Fruit fly (Drosophila melanogaster) whole organism, embryonic: ENCODE data around the gene cactin.
A peak's percentile ranks its signal among the peaks of the same experiment; 100 is the strongest.

ENCODE experiments used
- ATbp ChIP-seq: fragments of 200-800 bp; sonication (Bioruptor generic); optimal IDR thresholded peaks from 2 replicates; lab custom pipeline; 2017; ENCODE audit warnings: missing biosample characterization, mild to moderate bottlenecking, missing genetic modification characterization, missing genetic modification reagents
- Atf6 ChIP-seq: fragments of 200-800 bp; sonication (Bioruptor generic); IDR thresholded peaks from 2 replicates; pipeline ENCODE4 v1.3.6; 2022; ENCODE audit warnings: missing biosample characterization, missing genetic modification characterization
- C15 ChIP-seq: fragments of 200-800 bp; sonication (Bioruptor generic); IDR thresholded peaks from 3 replicates; pipeline ENCODE4 v1.3.6; 2022; ENCODE audit warnings: missing biosample characterization, missing genetic modification characterization
- CG10274 ChIP-seq: fragments of 200-800 bp; sonication (Bioruptor generic); optimal IDR thresholded peaks from 3 replicates; lab custom pipeline; 2017; ENCODE audit warnings: missing biosample characterization, mild to moderate bottlenecking, missing genetic modification characterization
- CG10321 ChIP-seq: fragments of 200-800 bp; sonication (Bioruptor generic); IDR thresholded peaks from 2 replicates; pipeline ENCODE4 v1.3.6; 2022; ENCODE audit warnings: missing biosample characterization, missing genetic modification characterization
- CG10979 ChIP-seq: fragments of 200-800 bp; sonication (Bioruptor generic); optimal IDR thresholded peaks from 2 replicates; lab custom pipeline; 2018; ENCODE audit warnings: missing biosample characterization, mild to moderate bottlenecking, missing genetic modification characterization, moderate library complexity
- CG11247 ChIP-seq: fragments of 200-800 bp; sonication (Bioruptor generic); IDR thresholded peaks from 2 replicates; pipeline ENCODE4 v1.3.6; 2022; ENCODE audit warnings: missing biosample characterization, missing genetic modification characterization
- CG11456 ChIP-seq: fragments of 200-800 bp; sonication (Bioruptor generic); IDR thresholded peaks from 3 replicates; pipeline ENCODE4 v1.3.6; 2022; ENCODE audit warnings: missing biosample characterization, missing genetic modification characterization
- CG11560 ChIP-seq: fragments of 200-800 bp; sonication (Bioruptor generic); IDR thresholded peaks from 3 replicates; pipeline ENCODE4 v1.3.6; 2022; ENCODE audit warnings: missing biosample characterization, missing genetic modification characterization
- CG12104 ChIP-seq: fragments of 200-800 bp; sonication (Bioruptor generic); optimal IDR thresholded peaks from 3 replicates; lab custom pipeline; 2016; ENCODE audit warnings: missing biosample characterization, missing genetic modification characterization
- CG13287 ChIP-seq: fragments of 200-800 bp; sonication (Bioruptor generic); IDR thresholded peaks from 2 replicates; pipeline ENCODE4 v1.3.6; 2022; ENCODE audit warnings: missing biosample characterization, missing genetic modification characterization; ENCODE audit not compliant: partially characterized antibody
- CG1603 ChIP-seq: fragments of 200-800 bp; sonication (Bioruptor generic); optimal IDR thresholded peaks from 2 replicates; lab custom pipeline; 2019; ENCODE audit warnings: missing biosample characterization, mild to moderate bottlenecking, missing genetic modification characterization, moderate library complexity
- CG17385 ChIP-seq: fragments of 200-800 bp; sonication (Bioruptor generic); optimal IDR thresholded peaks from 3 replicates; lab custom pipeline; 2018; ENCODE audit warnings: missing biosample characterization, mild to moderate bottlenecking, missing genetic modification characterization
- CG1832 ChIP-seq: fragments of 200-800 bp; sonication (Bioruptor generic); optimal IDR thresholded peaks from 2 replicates; lab custom pipeline; 2017; ENCODE audit warnings: missing biosample characterization, mild to moderate bottlenecking, missing genetic modification characterization, inconsistent platforms
- CG2678 ChIP-seq: fragments of 200-800 bp; sonication (Bioruptor generic); optimal IDR thresholded peaks from 3 replicates; lab custom pipeline; 2019; ENCODE audit warnings: missing biosample characterization, mild to moderate bottlenecking, missing genetic modification characterization, moderate library complexity
- CG34376 ChIP-seq: fragments of 200-800 bp; sonication (Bioruptor generic); optimal IDR thresholded peaks from 2 replicates; lab custom pipeline; 2018; ENCODE audit warnings: missing biosample characterization, mild to moderate bottlenecking, missing genetic modification characterization
- CG3995 ChIP-seq: fragments of 200-800 bp; sonication (Bioruptor generic); optimal IDR thresholded peaks from 3 replicates; lab custom pipeline; 2016; ENCODE audit warnings: missing biosample characterization, missing genetic modification characterization
- CG6175 ChIP-seq: fragments of 200-800 bp; sonication (Bioruptor generic); IDR thresholded peaks from 3 replicates; pipeline ENCODE4 v1.3.6; 2022; ENCODE audit warnings: missing biosample characterization, missing genetic modification characterization
- CG7372 ChIP-seq: fragments of 200-800 bp; sonication (Bioruptor generic); IDR thresholded peaks from 2 replicates; pipeline ENCODE4 v1.3.6; 2022; ENCODE audit warnings: missing biosample characterization, missing genetic modification characterization
- CG7928 ChIP-seq: fragments of 200-800 bp; sonication (Bioruptor generic); optimal IDR thresholded peaks from 2 replicates; lab custom pipeline; 2017; ENCODE audit warnings: missing biosample characterization, mild to moderate bottlenecking, missing genetic modification characterization
- CG8388 ChIP-seq: fragments of 200-800 bp; sonication (Bioruptor generic); optimal IDR thresholded peaks from 2 replicates; lab custom pipeline; 2019; ENCODE audit warnings: missing biosample characterization, mild to moderate bottlenecking, missing genetic modification characterization, moderate library complexity
- CG9609 ChIP-seq: fragments of 200-800 bp; sonication (Bioruptor generic); optimal IDR thresholded peaks from 3 replicates; lab custom pipeline; 2016; ENCODE audit warnings: missing biosample characterization, missing genetic modification characterization
- CG9932 ChIP-seq: fragments of 200-800 bp; sonication (Bioruptor generic); IDR thresholded peaks from 2 replicates; pipeline ENCODE4 v1.3.6; 2022; ENCODE audit warnings: missing biosample characterization, missing genetic modification characterization
- CoRest ChIP-seq: fragments of 200-800 bp; sonication (Bioruptor generic); optimal IDR thresholded peaks from 3 replicates; lab custom pipeline; 2018; ENCODE audit warnings: missing biosample characterization, mild to moderate bottlenecking, missing genetic modification characterization, moderate library complexity
- Gug ChIP-seq: fragments of 200-800 bp; sonication (Bioruptor generic); IDR thresholded peaks from 4 replicates; pipeline ENCODE4 v1.3.6; 2022; ENCODE audit warnings: missing biosample characterization, missing genetic modification characterization
- Meics ChIP-seq: fragments of 200-800 bp; sonication (Bioruptor generic); optimal IDR thresholded peaks from 2 replicates; lab custom pipeline; 2017; ENCODE audit warnings: missing biosample characterization, mild to moderate bottlenecking, missing genetic modification characterization
- Mrtf ChIP-seq: fragments of 200-800 bp; sonication (Bioruptor generic); IDR thresholded peaks from 3 replicates; pipeline ENCODE4 v1.3.6; 2022; ENCODE audit warnings: missing biosample characterization, missing genetic modification characterization
- NC2β ChIP-seq: fragments of 200-800 bp; sonication (Bioruptor generic); optimal IDR thresholded peaks from 2 replicates; lab custom pipeline; 2016; ENCODE audit warnings: missing biosample characterization, missing genetic modification characterization
- NfI ChIP-seq: fragments of 200-800 bp; sonication (Bioruptor generic); optimal IDR thresholded peaks from 3 replicates; lab custom pipeline; 2018; ENCODE audit warnings: missing biosample characterization, mild to moderate bottlenecking, missing genetic modification characterization, moderate library complexity
- Poxn ChIP-seq: fragments of 200-800 bp; sonication (Bioruptor generic); IDR thresholded peaks from 2 replicates; pipeline ENCODE4 v1.3.6; 2022; ENCODE audit warnings: missing biosample characterization, missing genetic modification characterization
- Trl ChIP-seq, 3 experiments: fragments of >200 bp in 2 of 3; fragments of 200-800 bp in 1 of 3; sonication (Bioruptor generic) in 1 of 3; optimal IDR thresholded peaks; 2 replicates in 1 of 3; 3 replicates in 2 of 3; lab custom pipeline; 2016 to 2017; ENCODE audit warnings: missing biosample characterization in 1 of 3, missing genetic modification characterization in 1 of 3
- al ChIP-seq: fragments of 200-800 bp; sonication (Bioruptor generic); IDR thresholded peaks from 2 replicates; pipeline ENCODE4 v1.3.6; 2022; ENCODE audit warnings: missing biosample characterization, missing genetic modification characterization
- ash1 ChIP-seq: fragments of 200-800 bp; sonication (Bioruptor generic); optimal IDR thresholded peaks from 2 replicates; lab custom pipeline; 2018; ENCODE audit warnings: missing biosample characterization, mild to moderate bottlenecking, missing genetic modification characterization
- bab2 ChIP-seq: fragments of 200-800 bp; sonication (Bioruptor generic); optimal IDR thresholded peaks from 2 replicates; lab custom pipeline; 2016; ENCODE audit warnings: missing biosample characterization, missing genetic modification characterization
- btn ChIP-seq: fragments of 200-800 bp; sonication (Bioruptor generic); optimal IDR thresholded peaks from 2 replicates; lab custom pipeline; 2016; ENCODE audit warnings: missing biosample characterization, missing genetic modification characterization
- crc ChIP-seq: fragments of 200-800 bp; sonication (Bioruptor generic); optimal IDR thresholded peaks from 2 replicates; lab custom pipeline; 2016; ENCODE audit warnings: missing biosample characterization, missing genetic modification characterization
- crp ChIP-seq, 2 experiments: fragments of 200-800 bp; sonication (Bioruptor generic); optimal IDR thresholded peaks; 2 replicates in 1 of 2; 3 replicates in 1 of 2; lab custom pipeline; 2017; ENCODE audit warnings: missing biosample characterization in 2 of 2, missing genetic modification characterization in 2 of 2, mild to moderate bottlenecking in 1 of 2, moderate library complexity in 1 of 2
- eve ChIP-seq, 2 experiments: fragments of >200 bp; optimal IDR thresholded peaks; 2 replicates each; lab custom pipeline; 2017; ENCODE audit warnings: missing biosample characterization in 2 of 2, missing genetic modification characterization in 2 of 2
- jigr1 ChIP-seq: fragments of 200-800 bp; sonication (Bioruptor generic); IDR thresholded peaks from 3 replicates; pipeline ENCODE4 v1.3.6; 2022; ENCODE audit warnings: missing biosample characterization, missing genetic modification characterization
- nau ChIP-seq: fragments of 200-800 bp; sonication (Bioruptor generic); optimal IDR thresholded peaks from 3 replicates; lab custom pipeline; 2017; ENCODE audit warnings: missing biosample characterization, mild to moderate bottlenecking, missing genetic modification characterization, missing genetic modification reagents
- nmo ChIP-seq: fragments of 200-800 bp; sonication (Bioruptor generic); optimal IDR thresholded peaks from 2 replicates; lab custom pipeline; 2018; ENCODE audit warnings: missing biosample characterization, mild to moderate bottlenecking, missing genetic modification characterization, moderate library complexity
- sc ChIP-seq, 3 experiments: fragments of >200 bp in 2 of 3; fragments of 200-800 bp in 1 of 3; sonication (Bioruptor generic) in 1 of 3; optimal IDR thresholded peaks; 2 replicates in 2 of 3; 3 replicates in 1 of 3; lab custom pipeline; 2017; ENCODE audit warnings: mild to moderate bottlenecking in 1 of 3, missing biosample characterization in 1 of 3, missing genetic modification characterization in 1 of 3, missing genetic modification reagents in 1 of 3
- shn ChIP-seq: fragments of 200-800 bp; sonication (Bioruptor generic); optimal IDR thresholded peaks from 3 replicates; lab custom pipeline; 2016; ENCODE audit warnings: missing biosample characterization, missing genetic modification characterization
- so ChIP-seq: fragments of 200-800 bp; sonication (Bioruptor generic); IDR thresholded peaks from 3 replicates; pipeline ENCODE4 v1.3.6; 2022; ENCODE audit warnings: missing biosample characterization, missing genetic modification characterization
- stc ChIP-seq: fragments of 200-800 bp; sonication (Bioruptor generic); IDR thresholded peaks from 2 replicates; pipeline ENCODE4 v1.3.6; 2022; ENCODE audit warnings: missing biosample characterization, missing genetic modification characterization
- tx ChIP-seq: fragments of 200-800 bp; sonication (Bioruptor generic); optimal IDR thresholded peaks from 2 replicates; lab custom pipeline; 2016; ENCODE audit warnings: missing biosample characterization, missing genetic modification characterization
- vfl ChIP-seq: fragments of 200-800 bp; sonication (Bioruptor generic); optimal IDR thresholded peaks from 2 replicates; lab custom pipeline; 2016; ENCODE audit warnings: missing biosample characterization, missing genetic modification characterization
- yki ChIP-seq: fragments of >200 bp; optimal IDR thresholded peaks from 3 replicates; lab custom pipeline; 2018
- zen2 ChIP-seq: fragments of 200-800 bp; sonication (Bioruptor generic); IDR thresholded peaks from 3 replicates; pipeline ENCODE4 v1.3.6; 2022; ENCODE audit warnings: missing biosample characterization, missing genetic modification characterization; ENCODE audit not compliant: partially characterized antibody

cactin gene

DNA sequence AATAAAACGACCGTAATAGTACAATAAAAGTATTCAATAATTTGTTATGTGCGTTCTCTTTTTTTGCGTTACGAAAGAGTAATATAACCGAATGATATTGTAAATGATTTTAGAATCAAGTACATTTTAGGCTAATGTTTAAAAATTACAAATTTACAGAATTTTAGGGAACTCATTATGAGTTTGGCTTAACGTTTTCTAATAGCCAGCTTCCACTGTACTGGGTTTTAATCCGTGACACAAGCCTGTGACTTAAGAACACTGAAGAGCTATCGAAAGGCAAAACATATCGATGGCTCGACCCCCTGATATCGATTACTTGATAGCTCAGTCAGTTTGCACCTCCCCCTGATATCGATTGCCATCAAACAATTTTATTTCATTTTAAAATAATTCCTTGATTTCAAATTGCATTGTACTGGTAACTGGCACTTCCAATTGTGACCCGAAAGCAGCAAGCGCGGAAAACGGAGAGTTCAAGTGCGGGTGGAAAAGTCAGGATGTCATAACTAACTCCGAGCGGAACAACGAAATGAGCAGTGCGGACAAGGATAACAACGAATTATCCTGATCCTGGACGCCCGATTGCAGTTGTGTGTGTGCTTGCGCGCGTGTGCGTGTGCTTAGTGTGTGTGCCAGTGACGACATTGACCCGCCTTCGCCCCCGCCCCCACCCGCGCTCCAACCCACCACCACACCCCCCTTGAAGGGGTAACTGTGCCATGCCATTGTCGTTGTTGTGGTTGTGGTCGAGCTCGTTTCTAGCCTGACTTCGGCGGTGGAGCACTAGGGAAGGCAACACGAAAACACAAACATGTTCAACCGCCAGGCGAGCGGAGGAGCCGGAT, 29.6 kb upstream of the cactin start, which contains the start of gene HERC2 (continued):
- TF ChIP-seq Trl (optimal IDR thresholded peaks at IDR 0.05; lab: Kevin White, UChicago) (no peak), Trl (GFP tag; optimal IDR thresholded peaks at IDR 0.05; lab: Kevin White, UChicago) (peak; percentile 23), CG10274 (GFP tag; lab: Kevin White, UChicago) (no peak), C15 (GFP tag; lab: Robert Waterston, UW) (0 out of 3 replicates have a peak, but pooled peaks have one; percentile 10), al (GFP tag; lab: Robert Waterston, UW) (peak; percentile 59), bab2 (GFP tag; lab: Kevin White, UChicago) (peak; percentile 60), zen2 (GFP tag; lab: Robert Waterston, UW) (peak; percentile 90), btn (GFP tag; lab: Kevin White, UChicago) (no peak), CG8388 (GFP tag; lab: Kevin White, UChicago) (peak; percentile 29), sc (optimal IDR thresholded peaks at IDR 0.05; lab: Kevin White, UChicago) (no peak), sc (GFP tag; optimal IDR thresholded peaks at IDR 0.05; lab: Kevin White, UChicago) (no peak), stc (no peak), yki (lab: Kevin White, UChicago) (no peak), crc (no peak), ash1 (no peak), Mrtf (no peak), NfI (GFP tag; lab: Kevin White, UChicago) (peak; percentile 22), CG1832 (GFP tag; lab: Kevin White, UChicago) (no peak), CG11560 (tag; lab: Robert Waterston, UW) (no peak), Atf6 (no peak), Gug (GFP tag; lab: Robert Waterston, UW) (peak; percentile 74; the same call in 2 of the 4 replicates), CG13287 (peak; percentile 83), CG11456 (GFP tag; lab: Robert Waterston, UW) (peak; percentile 77), CG12104 (GFP tag; lab: Kevin White, UChicago) (no peak), NC2β (GFP tag; lab: Kevin White, UChicago) (no peak), CG11247 (GFP tag; lab: Robert Waterston, UW) (peak; percentile 57), CG9932 (GFP tag; lab: Robert Waterston, UW) (peak; percentile 79), CoRest (tag; lab: Kevin White, UChicago) (peak; percentile 39), vfl (GFP tag; lab: Kevin White, UChicago) (no peak), Meics (GFP tag; lab: Kevin White, UChicago) (peak; percentile 7), CG10979 (tag; lab: Kevin White, UChicago) (no peak), nau (GFP tag; lab: Kevin White, UChicago) (no peak), nmo (GFP tag; lab: Kevin White, UChicago) (peak; percentile 45), CG7928 (GFP tag; lab: Kevin White, UChicago) (no peak), CG1603 (no peak), jigr1 (GFP tag; lab: Robert Waterston, UW) (no peak), crp (GFP tag; optimal IDR thresholded peaks at IDR 0.05; lab: Kevin White, UChicago) (no peak), CG10321 (GFP tag; lab: Robert Waterston, UW) (no peak), CG9609 (GFP tag; lab: Kevin White, UChicago) (peak; percentile 54), CG2678 (no peak), Poxn (GFP tag; lab: Robert Waterston, UW) (no peak), shn (GFP tag; lab: Kevin White, UChicago) (peak; percentile 37), CG34376 (GFP tag; lab: Kevin White, UChicago) (no peak), ATbp (GFP tag; lab: Kevin White, UChicago) (no peak), tx (GFP tag; lab: Kevin White, UChicago) (peak; percentile 15), CG3995 (GFP tag; lab: Kevin White, UChicago) (peak; percentile 97), CG17385 (GFP tag; lab: Kevin White, UChicago) (no peak), CG7372 (peak; percentile 67; the same call in 1 of the 2 replicates), CG6175 (GFP tag; lab: Robert Waterston, UW) (no peak; the same call in 2 of the 3 replicates), so (GFP tag; lab: Robert Waterston, UW) (no peak), eve (GFP tag; optimal IDR thresholded peaks at IDR 0.05; lab: Kevin White, UChicago) (no peak)
